Fruit fly (Drosophila melanogaster) whole organism, prepupa: ENCODE data around the gene CG4374.

Experiments used
- Blimp-1 ChIP-seq: fragments of 200-800 bp; sonication (Bioruptor generic); optimal IDR thresholded peaks from 3 replicates; lab custom pipeline; 2017; ENCODE audit warnings: missing biosample characterization, missing genetic modification characterization, mild to moderate bottlenecking, moderate library complexity, missing genetic modification reagents
- CG10631 ChIP-seq: fragments of 200-800 bp; sonication (Bioruptor generic); optimal IDR thresholded peaks from 2 replicates; lab custom pipeline; 2016; ENCODE audit warnings: missing biosample characterization, missing genetic modification characterization
- CG10669 ChIP-seq: fragments of 200-800 bp; sonication (Bioruptor generic); optimal IDR thresholded peaks from 3 replicates; lab custom pipeline; 2018; ENCODE audit warnings: missing biosample characterization, mild to moderate bottlenecking, missing genetic modification characterization, moderate library complexity
- CG11762 ChIP-seq: fragments of 200-800 bp; sonication (Bioruptor generic); optimal IDR thresholded peaks from 3 replicates; lab custom pipeline; 2016; ENCODE audit warnings: missing biosample characterization, missing genetic modification characterization; ENCODE audit not compliant: insufficient read depth
- CG11902 ChIP-seq: fragments of 200-800 bp; sonication (Bioruptor generic); optimal IDR thresholded peaks from 3 replicates; lab custom pipeline; 2016; ENCODE audit warnings: missing biosample characterization, missing genetic modification characterization
- CG15336 ChIP-seq: fragments of 200-800 bp; sonication (Bioruptor generic); IDR thresholded peaks from 2 replicates; pipeline ENCODE4 v1.3.6; 2022; ENCODE audit warnings: missing biosample characterization, missing genetic modification characterization
- CG1621 ChIP-seq: fragments of 200-800 bp; sonication (Bioruptor generic); optimal IDR thresholded peaks from 3 replicates; lab custom pipeline; 2018; ENCODE audit warnings: missing biosample characterization, mild to moderate bottlenecking, missing genetic modification characterization
- CG16779 ChIP-seq: fragments of 200-800 bp; sonication (Bioruptor generic); optimal IDR thresholded peaks from 3 replicates; lab custom pipeline; 2017; ENCODE audit warnings: missing biosample characterization, mild to moderate bottlenecking, missing genetic modification characterization
- CG3032 ChIP-seq: fragments of 200-800 bp; optimal IDR thresholded peaks from 2 replicates; lab custom pipeline; 2019; ENCODE audit warnings: missing biosample characterization, mild to moderate bottlenecking, missing genetic modification characterization, moderate library complexity
- CG32006 ChIP-seq: fragments of 200-800 bp; sonication (Bioruptor generic); optimal IDR thresholded peaks from 3 replicates; lab custom pipeline; 2017; ENCODE audit warnings: missing biosample characterization, mild to moderate bottlenecking, missing genetic modification characterization
- CG3919 ChIP-seq: fragments of 200-800 bp; sonication (Bioruptor generic); optimal IDR thresholded peaks from 3 replicates; lab custom pipeline; 2016; ENCODE audit warnings: missing biosample characterization, missing genetic modification characterization
- CG4318 ChIP-seq: fragments of 200-800 bp; sonication (Bioruptor generic); optimal IDR thresholded peaks from 3 replicates; lab custom pipeline; 2017; ENCODE audit warnings: missing biosample characterization, mild to moderate bottlenecking, missing genetic modification characterization
- CG6163 ChIP-seq: fragments of 200-800 bp; sonication (Bioruptor generic); IDR thresholded peaks from 3 replicates; pipeline ENCODE4 v1.3.6; 2022; ENCODE audit warnings: missing biosample characterization, missing genetic modification characterization
- CG6276 ChIP-seq: fragments of 200-800 bp; sonication (Bioruptor generic); optimal IDR thresholded peaks from 2 replicates; lab custom pipeline; 2017; ENCODE audit warnings: missing biosample characterization, mild to moderate bottlenecking, missing genetic modification characterization
- CG6792 ChIP-seq: fragments of 200-800 bp; sonication (Bioruptor generic); optimal IDR thresholded peaks from 3 replicates; lab custom pipeline; 2016; ENCODE audit warnings: missing biosample characterization, missing genetic modification characterization
- CG6854 ChIP-seq: fragments of 200-800 bp; sonication (Bioruptor generic); optimal IDR thresholded peaks from 2 replicates; lab custom pipeline; 2017; ENCODE audit warnings: missing biosample characterization, mild to moderate bottlenecking, missing genetic modification characterization
- CG7368 ChIP-seq: fragments of 200-800 bp; sonication (Bioruptor generic); optimal IDR thresholded peaks from 3 replicates; lab custom pipeline; 2016; ENCODE audit warnings: missing biosample characterization, missing genetic modification characterization
- CG8319 ChIP-seq: fragments of 200-800 bp; sonication (Bioruptor generic); optimal IDR thresholded peaks from 3 replicates; lab custom pipeline; 2016; ENCODE audit warnings: missing biosample characterization, missing genetic modification characterization
- CG8632 ChIP-seq: fragments of 200-800 bp; sonication (Bioruptor generic); optimal IDR thresholded peaks from 3 replicates; lab custom pipeline; 2016; ENCODE audit warnings: missing biosample characterization, missing genetic modification characterization
- CG9139 ChIP-seq: fragments of 200-800 bp; sonication (Bioruptor generic); optimal IDR thresholded peaks from 3 replicates; lab custom pipeline; 2017; ENCODE audit warnings: missing biosample characterization, mild to moderate bottlenecking, missing genetic modification characterization
- Eip78C ChIP-seq: fragments of 200-800 bp; sonication (Bioruptor generic); peaks from one replicate; lab custom pipeline; 2016; ENCODE audit warnings: missing biosample characterization, missing genetic modification characterization
- Eip93F ChIP-seq: fragments of 200-800 bp; sonication (Bioruptor generic); optimal IDR thresholded peaks from 2 replicates; lab custom pipeline; 2016; ENCODE audit warnings: missing biosample characterization, mild to moderate bottlenecking, missing genetic modification characterization
- Ets96B ChIP-seq: fragments of 200-800 bp; optimal IDR thresholded peaks from 2 replicates; lab custom pipeline; 2019; ENCODE audit warnings: missing biosample characterization, mild to moderate bottlenecking, missing genetic modification characterization, moderate library complexity
- Gug ChIP-seq: fragments of 200-800 bp; sonication (Bioruptor generic); IDR thresholded peaks from 2 replicates; pipeline ENCODE4 v1.3.6; 2022; ENCODE audit warnings: missing biosample characterization, missing genetic modification characterization
- Hr38 ChIP-seq: sonication (Bioruptor generic); optimal IDR thresholded peaks from 2 replicates; lab custom pipeline; 2016; ENCODE audit warnings: missing biosample characterization, missing genetic modification characterization
- Hr4 ChIP-seq: fragments of 200-800 bp; sonication (Bioruptor generic); optimal IDR thresholded peaks from 3 replicates; lab custom pipeline; 2016; ENCODE audit warnings: missing biosample characterization, missing genetic modification characterization
- Lpt ChIP-seq: fragments of 200-800 bp; sonication (Bioruptor generic); optimal IDR thresholded peaks from 3 replicates; lab custom pipeline; 2016; ENCODE audit warnings: missing biosample characterization, missing genetic modification characterization
- Met ChIP-seq: fragments of 200-800 bp; sonication (Bioruptor generic); optimal IDR thresholded peaks from 3 replicates; lab custom pipeline; 2016; ENCODE audit warnings: missing biosample characterization, missing genetic modification characterization
- OdsH ChIP-seq: fragments of 200-800 bp; sonication (Bioruptor generic); optimal IDR thresholded peaks from 3 replicates; lab custom pipeline; 2016; ENCODE audit warnings: missing biosample characterization, missing genetic modification characterization
- Smox ChIP-seq: fragments of 200-800 bp; sonication (Bioruptor generic); optimal IDR thresholded peaks from 3 replicates; lab custom pipeline; 2016; ENCODE audit warnings: missing biosample characterization, missing genetic modification characterization
- Sox102F ChIP-seq: fragments of 200-800 bp; sonication (Bioruptor generic); optimal IDR thresholded peaks from 2 replicates; lab custom pipeline; 2016; ENCODE audit warnings: missing biosample characterization, mild to moderate bottlenecking, missing genetic modification characterization
- Sox14 ChIP-seq: fragments of 200-800 bp; sonication (Bioruptor generic); optimal IDR thresholded peaks from 3 replicates; lab custom pipeline; 2016; ENCODE audit warnings: missing biosample characterization, missing genetic modification characterization
- Sox15 ChIP-seq: fragments of 200-800 bp; sonication (Bioruptor generic); optimal IDR thresholded peaks from 3 replicates; lab custom pipeline; 2016; ENCODE audit warnings: missing biosample characterization, missing genetic modification characterization
- achi ChIP-seq: fragments of 200-800 bp; sonication (Bioruptor generic); optimal IDR thresholded peaks from 3 replicates; lab custom pipeline; 2016; ENCODE audit warnings: missing biosample characterization, missing genetic modification characterization
- cyc ChIP-seq: fragments of 200-800 bp; sonication (Bioruptor generic); optimal IDR thresholded peaks from 3 replicates; lab custom pipeline; 2016; ENCODE audit warnings: missing biosample characterization, missing genetic modification characterization
- dac ChIP-seq: fragments of 200-800 bp; sonication (Bioruptor generic); optimal IDR thresholded peaks from 2 replicates; lab custom pipeline; 2017; ENCODE audit warnings: missing biosample characterization, mild to moderate bottlenecking, missing genetic modification characterization
- dsx ChIP-seq: fragments of 200-800 bp; optimal IDR thresholded peaks from 3 replicates; lab custom pipeline; 2019; ENCODE audit warnings: missing biosample characterization, mild to moderate bottlenecking, missing genetic modification characterization, moderate library complexity; ENCODE audit not compliant: poor library complexity, severe bottlenecking
- esn ChIP-seq: fragments of 200-800 bp; sonication (Bioruptor generic); optimal IDR thresholded peaks from 2 replicates; lab custom pipeline; 2016; ENCODE audit warnings: missing biosample characterization, mild to moderate bottlenecking, missing genetic modification characterization, moderate library complexity
- fd59A ChIP-seq: fragments of 200-800 bp; sonication (Bioruptor generic); optimal IDR thresholded peaks from 2 replicates; lab custom pipeline; 2017; ENCODE audit warnings: missing biosample characterization, mild to moderate bottlenecking, missing genetic modification characterization, missing genetic modification reagents
- fd85E ChIP-seq: fragments of 200-800 bp; sonication (Bioruptor generic); optimal IDR thresholded peaks from 3 replicates; lab custom pipeline; 2016; ENCODE audit warnings: missing biosample characterization, missing genetic modification characterization
- fkh ChIP-seq: fragments of 200-800 bp; sonication (Bioruptor generic); optimal IDR thresholded peaks from 3 replicates; lab custom pipeline; 2017; ENCODE audit warnings: missing biosample characterization, mild to moderate bottlenecking, missing genetic modification characterization, moderate library complexity
- lz ChIP-seq: fragments of 200-800 bp; sonication (Bioruptor generic); optimal IDR thresholded peaks from 3 replicates; lab custom pipeline; 2016; ENCODE audit warnings: missing biosample characterization, missing genetic modification characterization
- net ChIP-seq: fragments of 200-800 bp; sonication (Bioruptor generic); optimal IDR thresholded peaks from 3 replicates; lab custom pipeline; 2016; ENCODE audit warnings: missing biosample characterization, missing genetic modification characterization
- pdm3 ChIP-seq: fragments of 200-800 bp; sonication (Bioruptor generic); optimal IDR thresholded peaks from 3 replicates; lab custom pipeline; 2016; ENCODE audit warnings: missing biosample characterization, missing genetic modification characterization
- salr ChIP-seq, 2 experiments: fragments of 200-800 bp; sonication (Bioruptor generic); optimal IDR thresholded peaks; 3 replicates each; lab custom pipeline; 2016 to 2018; ENCODE audit warnings: missing biosample characterization in 2 of 2, missing genetic modification characterization in 2 of 2, mild to moderate bottlenecking in 1 of 2
- spab ChIP-seq: fragments of 200-800 bp; sonication (Bioruptor generic); optimal IDR thresholded peaks from 2 replicates; lab custom pipeline; 2017; ENCODE audit warnings: missing biosample characterization, mild to moderate bottlenecking, missing genetic modification characterization, missing genetic modification reagents
- ss ChIP-seq, 2 experiments: fragments of 200-800 bp; sonication (Bioruptor generic); optimal IDR thresholded peaks; 2 replicates in 1 of 2; 3 replicates in 1 of 2; lab custom pipeline; 2017 to 2018; ENCODE audit warnings: mild to moderate bottlenecking in 2 of 2, missing biosample characterization in 2 of 2, missing genetic modification characterization in 2 of 2, moderate library complexity in 1 of 2
- svp ChIP-seq: fragments of 200-800 bp; sonication (Bioruptor generic); peaks from one replicate; lab custom pipeline; 2016; ENCODE audit warnings: missing biosample characterization, missing genetic modification characterization
- topi ChIP-seq: fragments of 200-800 bp; sonication (Bioruptor generic); optimal IDR thresholded peaks from 3 replicates; lab custom pipeline; 2016; ENCODE audit warnings: missing biosample characterization, missing genetic modification characterization
- vri ChIP-seq: fragments of 200-800 bp; sonication (Bioruptor generic); optimal IDR thresholded peaks from 3 replicates; lab custom pipeline; 2016; ENCODE audit warnings: missing biosample characterization, mild to moderate bottlenecking, missing genetic modification characterization

CG4374 gene

DNA sequence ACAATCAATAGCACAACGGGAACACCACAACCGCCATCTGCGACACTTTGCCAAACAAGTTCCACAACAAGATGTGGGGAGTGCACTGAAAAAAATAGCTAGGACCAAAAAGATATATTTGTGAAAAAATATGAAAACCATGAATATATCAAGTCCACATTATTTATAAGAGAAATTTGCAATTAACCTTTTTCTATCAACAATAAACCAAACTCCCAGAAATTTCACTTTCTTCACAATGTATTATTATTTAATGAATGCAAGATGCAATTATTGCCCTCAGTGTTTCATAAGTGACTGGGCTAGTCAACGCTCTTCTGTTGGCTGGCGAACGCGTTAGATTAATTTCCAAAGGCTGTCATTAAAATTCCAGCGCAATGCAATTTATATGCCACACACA is 76.4 kb downstream of the CG4374 start (continued):
- TF ChIP-seq fkh (GFP tag; lab: Kevin White, UChicago), result no peak
- TF ChIP-seq CG8319 (GFP tag; lab: Kevin White, UChicago), result no peak
- TF ChIP-seq CG9139, result no peak
- peak; percentile 82 for TF ChIP-seq Eip78C (GFP tag; lab: Kevin White, UChicago)
- TF ChIP-seq salr (GFP tag; optimal IDR thresholded peaks at IDR 0.05; lab: Kevin White, UChicago), result peak in 1 of 2 experiments; percentile 49

dm6 chr3R:23393507-23393906 is 78.6 kb downstream of the CG4374 start:
- TF ChIP-seq svp (GFP tag; lab: Kevin White, UChicago) (no peak), fkh (GFP tag; lab: Kevin White, UChicago) (no peak), pdm3 (GFP tag; lab: Kevin White, UChicago) (no peak), ss (GFP tag; optimal IDR thresholded peaks at IDR 0.05; lab: Kevin White, UChicago) (no peak), fd85E (GFP tag; lab: Kevin White, UChicago) (no peak), fd59A (no peak), CG11902 (no peak), CG8319 (GFP tag; lab: Kevin White, UChicago) (no peak), esn (no peak), Met (GFP tag; lab: Kevin White, UChicago) (no peak), Sox15 (GFP tag; lab: Kevin White, UChicago) (no peak), CG6163 (GFP tag; lab: Robert Waterston, UW) (no peak), CG11762 (GFP tag; lab: Kevin White, UChicago) (no peak), dac (GFP tag; lab: Kevin White, UChicago) (no peak), CG8632 (no peak), CG16779 (tag; lab: Kevin White, UChicago) (no peak), lz (GFP tag; lab: Kevin White, UChicago) (no peak), Eip93F (GFP tag; lab: Kevin White, UChicago) (no peak), spab (no peak), cyc (GFP tag; lab: Kevin White, UChicago) (no peak), Sox14 (no peak), CG4318 (peak; percentile 8), Lpt (GFP tag; lab: Kevin White, UChicago) (no peak), salr (GFP tag; optimal IDR thresholded peaks at IDR 0.05; lab: Kevin White, UChicago) (no peak), topi (no peak), Hr38 (GFP tag; lab: Kevin White, UChicago) (no peak), net (no peak), CG6854 (no peak), dsx (GFP tag; lab: Kevin White, UChicago) (no peak), achi (GFP tag; lab: Kevin White, UChicago) (no peak), CG15336 (GFP tag; lab: Robert Waterston, UW) (peak; percentile 68), CG3919 (GFP tag; lab: Kevin White, UChicago) (no peak), CG7368 (no peak), CG6276 (GFP tag; lab: Kevin White, UChicago) (peak; percentile 49), OdsH (no peak), CG3032 (tag; lab: Kevin White, UChicago) (no peak), Gug (no peak), CG1621 (tag; lab: Kevin White, UChicago) (no peak), CG32006 (peak; percentile 67), Smox (GFP tag; lab: Kevin White, UChicago) (no peak), Ets96B (tag; lab: Kevin White, UChicago) (no peak), CG9139 (no peak), Blimp-1 (GFP tag; lab: Kevin White, UChicago) (no peak), Sox102F (GFP tag; lab: Kevin White, UChicago) (no peak), vri (GFP tag; lab: Kevin White, UChicago) (no peak), CG10631 (GFP tag; lab: Kevin White, UChicago) (no peak), CG10669 (GFP tag; lab: Kevin White, UChicago) (no peak), Hr4 (GFP tag; lab: Kevin White, UChicago) (peak; percentile 73), CG6792 (GFP tag; lab: Kevin White, UChicago) (no peak)
